Worm (Caenorhabditis elegans) whole organism, L4/young adult: ENCODE data around the gene Y50D4A.4.

Experiments used
- W03F9.2 ChIP-seq: fragments of 150-350 bp; optimal IDR thresholded peaks from 2 replicates; lab custom pipeline; 2014; ENCODE audit warnings: missing biosample characterization, missing genetic modification characterization
- dao-5 ChIP-seq: sonication (generic microtip); optimal IDR thresholded peaks from 2 replicates; lab custom pipeline; 2016; ENCODE audit warnings: missing genotype, missing genetic modification characterization, moderate library complexity, missing compliant biosample characterization
- him-1 ChIP-seq: sonication (generic microtip); optimal IDR thresholded peaks from 2 replicates; lab custom pipeline; 2016; ENCODE audit warnings: missing genotype, missing genetic modification reagents, missing genetic modification characterization, missing compliant biosample characterization

- TF ChIP-seq him-1 (no peak), dao-5 (no peak), W03F9.2 (tag; lab: Kevin White, UChicago) (no peak)
These were observed 39.5 kb downstream of the Y50D4A.4 start for ce11 chrV:1156431-1156830.
